Worm (Caenorhabditis elegans) whole organism, L2 larva: ENCODE measurements around the gene F39C12.1.

Experiments
- F13H6.1 ChIP-seq: sonication (generic microtip); optimal IDR thresholded peaks from 2 replicates; lab custom pipeline; 2016; ENCODE audit warnings: missing genetic modification characterization, missing compliant biosample characterization
- fos-1 ChIP-seq: fragments of 150-350 bp; optimal IDR thresholded peaks from 2 replicates; lab custom pipeline; 2014; ENCODE audit warnings: missing biosample characterization, missing genetic modification characterization
- nhr-12 ChIP-seq: fragments of 150-350 bp; optimal IDR thresholded peaks from 2 replicates; lab custom pipeline; 2014; ENCODE audit warnings: missing biosample characterization, missing genetic modification characterization
- ztf-1 ChIP-seq: fragments of 200-800 bp; sonication (Bioruptor generic); conservative IDR thresholded peaks from 2 replicates; pipeline ENCODE4 v1.3.6; 2022; ENCODE audit warnings: missing genetic modification characterization, missing compliant biosample characterization
- ztf-11 ChIP-seq: sonication (generic microtip); optimal IDR thresholded peaks from 2 replicates; lab custom pipeline; 2017; ENCODE audit warnings: missing biosample characterization, missing genetic modification characterization

DNA sequence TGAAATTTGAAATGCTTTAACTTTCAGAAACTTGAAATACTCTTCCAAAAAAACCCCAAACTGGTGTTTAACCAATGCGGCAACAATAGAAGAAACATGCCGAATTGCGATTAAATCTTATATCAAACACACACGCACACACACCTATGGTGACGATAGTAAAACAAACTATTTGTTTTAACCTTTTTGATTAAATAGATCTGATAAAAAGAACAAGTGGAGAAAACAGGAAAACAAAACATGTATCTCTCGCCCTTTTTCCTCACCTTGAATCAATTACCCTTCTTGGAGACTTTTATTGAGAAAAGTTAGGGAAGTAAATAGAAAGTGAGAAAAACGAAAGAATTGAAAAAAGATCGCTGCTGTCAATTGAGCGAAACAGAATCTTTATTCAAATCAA is 8.4 kb upstream of the F39C12.1 start:
- TF ChIP-seq ztf-1 (GFP tag; lab: Robert Waterston, UW), result no peak
- no peak for TF ChIP-seq nhr-12 (tag; lab: Kevin White, UChicago)
- TF ChIP-seq F13H6.1, result no peak
- no peak for TF ChIP-seq ztf-11 (tag; lab: Kevin White, UChicago)
- no peak for TF ChIP-seq fos-1
